Fruit fly (Drosophila melanogaster) whole organism, wandering third instar larva: ENCODE data around the gene tub.
A peak's percentile ranks its signal among the peaks of the same experiment; 100 is the strongest.

ENCODE experiments used
- CrebA ChIP-seq: fragments of 200-800 bp; sonication (Bioruptor generic); optimal IDR thresholded peaks from 2 replicates; lab custom pipeline; 2016; ENCODE audit warnings: missing biosample characterization, mild to moderate bottlenecking, missing genetic modification characterization, borderline replicate concordance
- Dfd ChIP-seq: fragments of >200 bp; optimal IDR thresholded peaks from 2 replicates; lab custom pipeline; 2017; ENCODE audit warnings: missing biosample characterization, missing genetic modification characterization
- Jra ChIP-seq: sonication (Bioruptor generic); optimal IDR thresholded peaks from 2 replicates; lab custom pipeline; 2016; ENCODE audit warnings: missing biosample characterization, missing genetic modification characterization
- N ChIP-seq: fragments of >200 bp; optimal IDR thresholded peaks from 2 replicates; lab custom pipeline; 2018; ENCODE audit warnings: missing biosample characterization, missing external identifiers, missing genetic modification characterization
- br ChIP-seq: fragments of 200-800 bp; sonication (Bioruptor generic); optimal IDR thresholded peaks from 2 replicates; lab custom pipeline; 2016; ENCODE audit warnings: missing biosample characterization, missing genetic modification characterization
- brk ChIP-seq: fragments of 200-800 bp; sonication (Bioruptor generic); optimal IDR thresholded peaks from 2 replicates; lab custom pipeline; 2016; ENCODE audit warnings: missing biosample characterization, mild to moderate bottlenecking, missing genetic modification characterization
- h ChIP-seq: fragments of 200-800 bp; sonication (Bioruptor generic); optimal IDR thresholded peaks from 3 replicates; lab custom pipeline; 2016; ENCODE audit warnings: missing biosample characterization, mild to moderate bottlenecking, missing genetic modification characterization
- lola ChIP-seq: fragments of >200 bp; optimal IDR thresholded peaks from 2 replicates; lab custom pipeline; 2017; ENCODE audit warnings: missing biosample characterization, missing genetic modification characterization
- pan ChIP-seq: fragments of >200 bp; optimal IDR thresholded peaks from 2 replicates; lab custom pipeline; 2017
- psq ChIP-seq: fragments of 200-800 bp; sonication (Bioruptor generic); optimal IDR thresholded peaks from 3 replicates; lab custom pipeline; 2017; ENCODE audit warnings: missing biosample characterization, mild to moderate bottlenecking, missing genetic modification characterization, moderate library complexity
- rgr ChIP-seq: fragments of 200-800 bp; sonication (Bioruptor generic); optimal IDR thresholded peaks from 3 replicates; lab custom pipeline; 2016; ENCODE audit warnings: missing biosample characterization, mild to moderate bottlenecking, missing genetic modification characterization
- sv ChIP-seq: fragments of 200-800 bp; sonication (Bioruptor generic); optimal IDR thresholded peaks from 3 replicates; lab custom pipeline; 2016; ENCODE audit warnings: missing biosample characterization, missing genetic modification characterization
- usp ChIP-seq: fragments of >200 bp; optimal IDR thresholded peaks from 2 replicates; lab custom pipeline; 2017; ENCODE audit warnings: missing biosample characterization, missing genetic modification characterization

DNA sequence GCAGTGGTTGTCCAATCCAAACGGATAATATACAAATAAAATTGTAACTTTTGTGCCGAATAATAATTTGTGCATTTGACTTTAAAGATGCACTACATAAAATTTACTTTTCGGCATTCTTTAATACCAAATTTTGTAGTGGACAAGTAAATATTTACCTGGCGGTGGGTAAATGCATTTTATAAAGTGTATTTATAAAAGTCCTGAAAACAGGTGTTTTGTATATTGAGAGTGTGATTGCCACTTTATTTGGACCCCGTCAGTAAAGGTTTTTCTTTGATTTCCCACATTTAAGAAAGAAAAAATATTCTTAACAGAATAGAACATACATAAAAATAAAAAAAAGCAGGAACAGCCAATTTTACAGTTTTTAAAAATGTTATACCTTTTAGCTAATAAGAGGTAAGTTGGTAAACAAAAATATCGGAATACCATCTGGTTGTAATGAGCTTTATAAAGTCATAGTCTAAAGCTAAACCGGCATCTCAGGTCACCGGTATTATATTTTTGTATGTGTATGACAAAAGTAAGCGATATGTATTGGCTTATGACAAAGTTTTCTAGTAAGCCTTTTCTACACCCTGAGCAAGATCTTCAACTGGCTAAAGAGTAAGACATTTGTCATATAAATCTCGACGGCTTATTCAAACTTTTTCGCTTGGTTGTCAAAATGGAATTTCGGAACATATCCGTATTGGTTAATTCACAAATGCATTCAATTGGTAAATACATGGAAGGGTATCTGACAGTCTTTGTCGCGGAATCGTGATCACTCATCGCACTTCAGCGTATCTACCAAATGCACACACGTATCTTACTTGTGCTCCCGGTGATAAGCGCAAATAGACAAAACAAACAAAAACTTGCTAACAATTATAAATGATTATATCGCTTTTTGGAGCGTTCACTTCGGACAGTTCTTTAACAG is 7.4 kb downstream of the tub start:
- TF ChIP-seq pan (no peak), lola (no peak), sv (GFP tag; lab: Kevin White, UChicago) (peak; percentile 68), h (GFP tag; lab: Kevin White, UChicago) (peak; percentile 99), Dfd (GFP tag; lab: Kevin White, UChicago) (no peak), br (GFP tag; lab: Kevin White, UChicago) (peak; percentile 95), psq (GFP tag; lab: Kevin White, UChicago) (peak; percentile 84), brk (GFP tag; lab: Kevin White, UChicago) (peak; percentile 69), Jra (GFP tag; lab: Kevin White, UChicago) (peak; percentile 62), N (GFP tag; lab: Kevin White, UChicago) (no peak), CrebA (GFP tag; lab: Kevin White, UChicago) (no peak), rgr (peak; percentile 96), usp (GFP tag; lab: Kevin White, UChicago) (no peak)
